Worm (Caenorhabditis elegans) whole organism, late embryonic: ENCODE data around the gene str-159.

Source experiments
- Y22D7AL.16 ChIP-seq: sonication (generic microtip); optimal IDR thresholded peaks from 2 replicates; lab custom pipeline; 2016; ENCODE audit warnings: missing genetic modification characterization, missing compliant biosample characterization
- ceh-24 ChIP-seq: sonication (generic microtip); optimal IDR thresholded peaks from 2 replicates; lab custom pipeline; 2016; ENCODE audit warnings: mild to moderate bottlenecking, missing genetic modification characterization, missing compliant biosample characterization
- elt-2 ChIP-seq: sonication (generic microtip); optimal IDR thresholded peaks from 2 replicates; lab custom pipeline; 2016; ENCODE audit warnings: missing genetic modification reagents, missing genetic modification characterization, missing compliant biosample characterization
- ets-4 ChIP-seq: sonication (generic microtip); optimal IDR thresholded peaks from 2 replicates; lab custom pipeline; 2016; ENCODE audit warnings: missing genetic modification characterization, missing compliant biosample characterization
- eyg-1 ChIP-seq: sonication (generic microtip); optimal IDR thresholded peaks from 2 replicates; lab custom pipeline; 2016; ENCODE audit warnings: missing genotype, missing genetic modification characterization, missing compliant biosample characterization
- pag-3 ChIP-seq: sonication (generic microtip); optimal IDR thresholded peaks from 2 replicates; lab custom pipeline; 2016; ENCODE audit warnings: missing compliant biosample characterization, missing genetic modification characterization, borderline replicate concordance

DNA sequence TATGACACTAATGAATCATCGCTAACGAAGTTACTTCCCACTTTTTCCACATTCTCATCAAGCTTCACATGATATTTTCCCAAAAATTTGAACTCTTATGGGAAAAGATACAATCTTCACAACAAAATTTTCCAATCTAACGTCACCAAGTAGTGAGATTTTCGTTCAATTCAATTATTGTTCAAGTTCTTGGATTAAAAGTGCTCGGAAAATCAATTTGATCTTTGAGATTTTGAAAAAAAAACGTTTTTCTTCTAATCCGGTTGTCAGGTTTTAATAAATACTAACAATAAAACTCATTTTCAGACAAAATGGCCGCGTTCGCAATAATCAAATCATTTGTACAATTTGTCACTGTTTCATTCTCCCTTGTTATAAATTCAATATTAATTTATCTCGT lies 25.0 kb downstream of the str-159 start, which contains the start of gene str-153:
- TF ChIP-seq Y22D7AL.16 (no peak), ceh-24 (tag; lab: Kevin White, UChicago) (no peak), elt-2 (tag; lab: Kevin White, UChicago) (no peak), eyg-1 (no peak), pag-3 (tag; lab: Kevin White, UChicago) (no peak), ets-4 (tag; lab: Kevin White, UChicago) (no peak)
